Worm (Caenorhabditis elegans): Measurements from ENCODE around the gene C30H6.8.

C30H6.8 gene

ce11 chrIV:17368292-17368691 lies 13.8 kb upstream of the C30H6.8 start, which contains the start of gene trh-1 (continued):
- TF ChIP-seq hrde-1 (tag; optimal IDR thresholded peaks at IDR 0.05; ENCODE audit: borderline replicate concordance) (no peak), sdz-38 (tag; optimal IDR thresholded peaks at IDR 0.05) (no peak)

- TF ChIP-seq cebp-1 (GFP tag; IDR thresholded peaks at IDR 0.05), result no peak
- TF ChIP-seq cebp-1 (tag; optimal IDR thresholded peaks at IDR 0.05), result no peak
- TF ChIP-seq sdz-38 (tag; optimal IDR thresholded peaks at IDR 0.05), result no peak
- no peak for TF ChIP-seq let-607 (tag; optimal IDR thresholded peaks at IDR 0.05)
- no peak for TF ChIP-seq nhr-80 (tag; optimal IDR thresholded peaks at IDR 0.05)
- no peak for TF ChIP-seq zim-3 (tag; optimal IDR thresholded peaks at IDR 0.05)
- TF ChIP-seq egrh-3 (GFP tag; IDR thresholded peaks at IDR 0.05), result no peak
- TF ChIP-seq ztf-18 (tag; optimal IDR thresholded peaks at IDR 0.05), result no peak
- no peak for TF ChIP-seq ceh-27 (GFP tag; optimal IDR thresholded peaks at IDR 0.05)
- no peak for TF ChIP-seq B0035.1 (tag; optimal IDR thresholded peaks at IDR 0.05)
- TF ChIP-seq ztf-25 (GFP tag; IDR thresholded peaks at IDR 0.05), result no peak
- no peak for TF ChIP-seq ztf-28 (GFP tag; IDR thresholded peaks at IDR 0.05)
- no peak for TF ChIP-seq C06A6.2 (GFP tag; conservative IDR thresholded peaks at IDR 0.05)
- TF ChIP-seq snpc-4 (GFP tag; optimal IDR thresholded peaks at IDR 0.05), result no peak
- no peak for TF ChIP-seq snpc-4 (tag; optimal IDR thresholded peaks at IDR 0.05)
- no peak for TF ChIP-seq ekl-4 (GFP tag; IDR thresholded peaks at IDR 0.05)
- no peak for TF ChIP-seq let-526 (GFP tag; IDR thresholded peaks at IDR 0.05)
- TF ChIP-seq egl-44 (GFP tag; IDR thresholded peaks at IDR 0.05), result no peak
- TF ChIP-seq dpff-1 (tag; optimal IDR thresholded peaks at IDR 0.05), result no peak
These were observed 10.7 kb upstream of the C30H6.8 start, which contains the start of gene C30H6.5 for ce11 chrIV:17371469-17371868. C30H6.5 (plus strand) TSS chrIV:17371769.

DNA sequence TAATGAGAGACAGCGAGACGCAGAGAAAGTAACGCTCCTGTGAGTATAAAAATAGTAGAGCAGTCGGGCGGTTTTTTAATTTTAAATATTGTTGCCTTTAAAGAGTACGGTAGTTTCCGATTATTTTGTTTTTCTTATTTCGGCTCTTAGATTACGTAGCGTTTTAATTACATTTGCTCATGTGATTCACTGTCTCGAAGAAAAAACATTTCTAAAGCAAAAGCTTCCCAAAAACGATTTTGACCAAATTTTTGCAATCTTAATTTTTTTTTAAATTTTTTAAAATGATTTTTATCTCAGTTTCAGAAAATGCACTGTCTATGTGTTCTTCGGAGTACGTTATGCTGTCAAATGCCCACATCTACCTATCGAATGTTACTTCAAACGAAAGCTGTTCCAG lies 6.0 kb upstream of the C30H6.8 start, which contains the start of gene haf-1:
TSS of gene haf-1 (plus strand) at position 301 of the 400 bp plus-strand sequence.
- TF ChIP-seq B0261.1 (tag; optimal IDR thresholded peaks at IDR 0.05) (no peak), F33H1.4 (GFP tag; IDR thresholded peaks at IDR 0.05) (no peak), madf-8 (GFP tag; conservative IDR thresholded peaks at IDR 0.05) (no peak), D2030.7 (GFP tag; IDR thresholded peaks at IDR 0.05) (no peak), efl-1 (GFP tag; optimal IDR thresholded peaks at IDR 0.05) (no peak), nfya-2 (GFP tag; IDR thresholded peaks at IDR 0.05) (no peak), repo-1 (tag; optimal IDR thresholded peaks at IDR 0.05) (no peak)

DNA sequence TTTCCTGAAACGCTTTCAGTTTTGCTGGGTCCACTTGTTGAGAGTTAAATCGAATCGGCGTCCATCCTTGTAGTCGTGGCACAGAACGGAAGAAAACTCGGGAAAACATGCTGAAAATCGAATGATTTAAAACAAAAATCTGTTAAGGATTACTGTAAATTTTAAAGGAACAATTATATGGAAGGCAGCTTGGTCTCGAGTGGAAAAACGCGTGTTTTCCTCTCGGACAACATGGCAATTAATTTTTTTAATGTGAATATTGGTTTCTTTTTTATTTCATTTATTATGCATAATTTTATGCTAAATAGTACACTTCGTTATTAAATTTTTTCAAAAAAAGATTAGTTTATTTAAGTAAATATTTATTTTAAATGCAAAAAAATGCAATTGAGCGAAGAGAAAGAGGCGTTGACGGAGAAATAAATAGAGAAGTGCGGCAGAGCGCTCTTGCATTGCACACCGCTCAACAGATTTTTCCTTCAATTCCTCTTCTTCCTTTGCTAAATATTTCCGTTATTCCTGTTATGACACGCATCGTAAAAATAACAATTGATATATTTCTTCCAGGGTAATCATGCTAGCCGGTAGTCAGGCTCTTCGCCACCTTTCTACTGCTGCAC lies 2.0 kb upstream of the C30H6.8 start, which contains the start of the genes C30H6.9 and dlat-2:
TSS of gene C30H6.9 (minus strand) at position 110 of the 620 bp plus-strand sequence.
TSS of gene dlat-2 (plus strand) at position 566 of the 620 bp plus-strand sequence.
- peak; percentile 80 for TF ChIP-seq F33H1.4 (GFP tag; IDR thresholded peaks at IDR 0.05)
- no peak for TF ChIP-seq lin-26 (GFP tag; IDR thresholded peaks at IDR 0.05)
- peak; percentile 65; the same call in 1 of the 2 replicates for TF ChIP-seq attf-6 (GFP tag; IDR thresholded peaks at IDR 0.05)
- TF ChIP-seq snpc-4 (GFP tag; optimal IDR thresholded peaks at IDR 0.05), result peak; percentile 24
- peak in 3 of 4 experiments; percentile 72 to 84 (median 83) for TF ChIP-seq snpc-4 (tag; optimal IDR thresholded peaks at IDR 0.05)
- TF ChIP-seq tbp1 (GFP tag; optimal IDR thresholded peaks at IDR 0.05), result peak; percentile 11
- TF ChIP-seq lsl-1 (GFP tag; optimal IDR thresholded peaks at IDR 0.05), result peak; percentile 73
- TF ChIP-seq mcd-1 (GFP tag; IDR thresholded peaks at IDR 0.05), result peak; percentile 77
- TF ChIP-seq xnd-1 (tag; optimal IDR thresholded peaks at IDR 0.05), result peak; percentile 38
- TF ChIP-seq madf-6 (GFP tag; IDR thresholded peaks at IDR 0.05), result peak; percentile 62
- peak; percentile 44; the same call in 1 of the 2 replicates for TF ChIP-seq dox-1 (GFP tag; IDR thresholded peaks at IDR 0.05)
- TF ChIP-seq D2030.7 (GFP tag; IDR thresholded peaks at IDR 0.05), result peak; percentile 41; the same call in 1 of the 2 replicates
- TF ChIP-seq lin-54 (GFP tag; optimal IDR thresholded peaks at IDR 0.05), result peak; percentile 3
- peak; percentile 32 for TF ChIP-seq attf-5 (GFP tag; optimal IDR thresholded peaks at IDR 0.05)
- TF ChIP-seq ztf-6 (GFP tag; IDR thresholded peaks at IDR 0.05), result no peak
- TF ChIP-seq somi-1 (GFP tag; optimal IDR thresholded peaks at IDR 0.05), result no peak
- TF ChIP-seq snpc-1.3 (tag; optimal IDR thresholded peaks at IDR 0.05; ENCODE audit: insufficient read depth), result no peak
